Fruit fly (Drosophila melanogaster) whole organism, embryonic: ENCODE measurements around the gene CG17959.

ENCODE experiments used
- Aef1 ChIP-seq: fragments of 200-800 bp; sonication (Bioruptor generic); IDR thresholded peaks from 3 replicates; pipeline ENCODE4 v1.3.6; 2022; ENCODE audit warnings: missing biosample characterization, missing genetic modification characterization
- CG11247 ChIP-seq: fragments of 200-800 bp; sonication (Bioruptor generic); IDR thresholded peaks from 2 replicates; pipeline ENCODE4 v1.3.6; 2022; ENCODE audit warnings: missing biosample characterization, missing genetic modification characterization
- CG11560 ChIP-seq: fragments of 200-800 bp; sonication (Bioruptor generic); IDR thresholded peaks from 3 replicates; pipeline ENCODE4 v1.3.6; 2022; ENCODE audit warnings: missing biosample characterization, missing genetic modification characterization
- CG12071 ChIP-seq: fragments of 200-800 bp; sonication (Bioruptor generic); optimal IDR thresholded peaks from 3 replicates; lab custom pipeline; 2018; ENCODE audit warnings: missing biosample characterization, mild to moderate bottlenecking, missing genetic modification characterization
- CG12942 ChIP-seq: fragments of 200-800 bp; sonication (Bioruptor generic); optimal IDR thresholded peaks from 3 replicates; lab custom pipeline; 2016; ENCODE audit warnings: missing biosample characterization, missing genetic modification characterization
- CG1647 ChIP-seq: fragments of 200-800 bp; sonication (Bioruptor generic); optimal IDR thresholded peaks from 3 replicates; lab custom pipeline; 2016; ENCODE audit warnings: missing biosample characterization, missing genetic modification characterization
- CG17328 ChIP-seq: fragments of 200-800 bp; sonication (Bioruptor generic); IDR thresholded peaks from 2 replicates; pipeline ENCODE4 v1.3.6; 2022; ENCODE audit warnings: missing biosample characterization, missing genetic modification characterization
- CG18476 ChIP-seq: fragments of 200-800 bp; sonication (Bioruptor generic); optimal IDR thresholded peaks from 2 replicates; lab custom pipeline; 2016; ENCODE audit warnings: missing biosample characterization, mild to moderate bottlenecking, missing genetic modification characterization
- CG2129 ChIP-seq: fragments of 200-800 bp; sonication (Bioruptor generic); IDR thresholded peaks from 2 replicates; pipeline ENCODE4 v1.3.6; 2022; ENCODE audit warnings: missing biosample characterization, missing genetic modification characterization; ENCODE audit not compliant: partially characterized antibody
- CG2875 ChIP-seq: fragments of 200-800 bp; sonication (Bioruptor generic); optimal IDR thresholded peaks from 2 replicates; lab custom pipeline; 2017; ENCODE audit warnings: missing biosample characterization, mild to moderate bottlenecking, missing genetic modification characterization, missing genetic modification reagents
- CG3163 ChIP-seq: fragments of 200-800 bp; sonication (Bioruptor generic); optimal IDR thresholded peaks from 3 replicates; lab custom pipeline; 2016; ENCODE audit warnings: missing biosample characterization, missing genetic modification characterization
- CG34224 ChIP-seq: fragments of 200-800 bp; sonication (Bioruptor generic); IDR thresholded peaks from 3 replicates; pipeline ENCODE4 v1.3.6; 2022; ENCODE audit warnings: missing biosample characterization, missing genetic modification characterization; ENCODE audit not compliant: partially characterized antibody
- CG4617 ChIP-seq: fragments of 200-800 bp; sonication (Bioruptor generic); optimal IDR thresholded peaks from 3 replicates; lab custom pipeline; 2016; ENCODE audit warnings: missing biosample characterization, missing genetic modification characterization, borderline replicate concordance
- CG6254 ChIP-seq: fragments of 200-800 bp; sonication (Bioruptor generic); optimal IDR thresholded peaks from 3 replicates; lab custom pipeline; 2017; ENCODE audit warnings: mild to moderate bottlenecking, missing biosample characterization, missing genetic modification reagents, missing genetic modification characterization
- CG6272 ChIP-seq: fragments of 200-800 bp; sonication (Bioruptor generic); IDR thresholded peaks from 2 replicates; pipeline ENCODE4 v1.3.6; 2022; ENCODE audit warnings: missing biosample characterization, missing genetic modification characterization
- CG6791 ChIP-seq: fragments of 200-800 bp; sonication (Bioruptor generic); IDR thresholded peaks from 3 replicates; pipeline ENCODE4 v1.3.6; 2022; ENCODE audit warnings: missing biosample characterization, missing genetic modification characterization; ENCODE audit not compliant: partially characterized antibody
- CG7963 ChIP-seq: fragments of 200-800 bp; sonication (Bioruptor generic); IDR thresholded peaks from 3 replicates; pipeline ENCODE4 v1.3.6; 2022; ENCODE audit warnings: missing biosample characterization, missing genetic modification characterization; ENCODE audit not compliant: partially characterized antibody
- CG9817 ChIP-seq: fragments of 200-800 bp; sonication (Bioruptor generic); optimal IDR thresholded peaks from 2 replicates; lab custom pipeline; 2018; ENCODE audit warnings: missing biosample characterization, mild to moderate bottlenecking, missing genetic modification characterization, moderate library complexity
- Dad ChIP-seq: fragments of 200-800 bp; sonication (Bioruptor generic); optimal IDR thresholded peaks from 3 replicates; lab custom pipeline; 2016; ENCODE audit warnings: missing biosample characterization, missing genetic modification characterization
- Dbx ChIP-seq: fragments of 200-800 bp; sonication (Bioruptor generic); IDR thresholded peaks from 3 replicates; pipeline ENCODE4 v1.3.6; 2022; ENCODE audit warnings: missing biosample characterization, missing genetic modification characterization
- Elba2 ChIP-seq: fragments of 200-800 bp; sonication (Bioruptor generic); optimal IDR thresholded peaks from 3 replicates; lab custom pipeline; 2016; ENCODE audit warnings: missing biosample characterization, missing genetic modification characterization
- HmgD ChIP-seq: fragments of 200-800 bp; sonication (Bioruptor generic); optimal IDR thresholded peaks from 3 replicates; lab custom pipeline; 2016; ENCODE audit warnings: missing biosample characterization, missing genetic modification characterization
- Hmr ChIP-seq: fragments of 200-800 bp; sonication (Bioruptor generic); optimal IDR thresholded peaks from 3 replicates; lab custom pipeline; 2017; ENCODE audit warnings: mild to moderate bottlenecking, missing biosample characterization, missing genetic modification reagents, missing genetic modification characterization
- NC2α ChIP-seq: fragments of 200-800 bp; sonication (Bioruptor generic); optimal IDR thresholded peaks from 2 replicates; lab custom pipeline; 2016; ENCODE audit warnings: missing biosample characterization, missing genetic modification characterization
- Pdp1 ChIP-seq, 2 experiments: fragments of 200-800 bp; sonication (Bioruptor generic); optimal IDR thresholded peaks; 3 replicates each; lab custom pipeline; 2016; ENCODE audit warnings: missing biosample characterization in 2 of 2, missing genetic modification characterization in 2 of 2, mild to moderate bottlenecking in 1 of 2, moderate library complexity in 1 of 2
- Sox102F ChIP-seq: fragments of 200-800 bp; sonication (Bioruptor generic); optimal IDR thresholded peaks from 2 replicates; lab custom pipeline; 2018; ENCODE audit warnings: missing biosample characterization, mild to moderate bottlenecking, missing genetic modification characterization, moderate library complexity
- Trl ChIP-seq, 3 experiments: fragments of >200 bp in 2 of 3; fragments of 200-800 bp in 1 of 3; sonication (Bioruptor generic) in 1 of 3; optimal IDR thresholded peaks; 2 replicates in 1 of 3; 3 replicates in 2 of 3; lab custom pipeline; 2016 to 2017; ENCODE audit warnings: missing biosample characterization in 1 of 3, missing genetic modification characterization in 1 of 3
- btn ChIP-seq: fragments of 200-800 bp; sonication (Bioruptor generic); optimal IDR thresholded peaks from 2 replicates; lab custom pipeline; 2016; ENCODE audit warnings: missing biosample characterization, missing genetic modification characterization
- cas ChIP-seq: fragments of 200-800 bp; sonication (Bioruptor generic); IDR thresholded peaks from 2 replicates; pipeline ENCODE4 v1.3.6; 2022; ENCODE audit warnings: missing biosample characterization, missing genetic modification characterization
- hb ChIP-seq: fragments of 200-800 bp; sonication (Bioruptor generic); IDR thresholded peaks from 3 replicates; pipeline ENCODE4 v1.3.6; 2022; ENCODE audit warnings: missing biosample characterization, missing genetic modification characterization; ENCODE audit not compliant: partially characterized antibody
- lov ChIP-seq, 2 experiments: fragments of 200-800 bp in 1 of 2; fragments of >200 bp in 1 of 2; sonication (Bioruptor generic) in 1 of 2; IDR thresholded peaks in 1 of 2; optimal IDR thresholded peaks in 1 of 2; 2 replicates in 1 of 2; 3 replicates in 1 of 2; pipeline versions ENCODE4 v1.3.6 to Lab custom; 2017 to 2022; ENCODE audit warnings: missing biosample characterization in 1 of 2, missing genetic modification characterization in 1 of 2
- mld ChIP-seq: fragments of 200-800 bp; sonication (Bioruptor generic); IDR thresholded peaks from 3 replicates; pipeline ENCODE4 v1.3.6; 2022; ENCODE audit warnings: missing biosample characterization, missing genetic modification characterization; ENCODE audit not compliant: partially characterized antibody
- pnt ChIP-seq: fragments of 200-800 bp; sonication (Bioruptor generic); optimal IDR thresholded peaks from 3 replicates; lab custom pipeline; 2016; ENCODE audit warnings: missing biosample characterization, missing genetic modification characterization
- prd ChIP-seq, 3 experiments: fragments of >200 bp in 2 of 3; fragments of 200-800 bp in 1 of 3; sonication (Bioruptor generic) in 1 of 3; optimal IDR thresholded peaks in 2 of 3; IDR thresholded peaks in 1 of 3; 2 replicates in 2 of 3; 3 replicates in 1 of 3; pipeline versions ENCODE4 v1.3.6 to Lab custom; 2017 to 2022; ENCODE audit warnings: missing biosample characterization in 1 of 3, missing genetic modification characterization in 1 of 3
- rib ChIP-seq: fragments of 200-800 bp; sonication (Bioruptor generic); IDR thresholded peaks from 2 replicates; pipeline ENCODE4 v1.3.6; 2022; ENCODE audit warnings: missing biosample characterization, missing genetic modification characterization
- so ChIP-seq: fragments of 200-800 bp; sonication (Bioruptor generic); IDR thresholded peaks from 3 replicates; pipeline ENCODE4 v1.3.6; 2022; ENCODE audit warnings: missing biosample characterization, missing genetic modification characterization
- toy ChIP-seq: fragments of 200-800 bp; sonication (Bioruptor generic); IDR thresholded peaks from 2 replicates; pipeline ENCODE4 v1.3.6; 2022; ENCODE audit warnings: missing biosample characterization, missing genetic modification characterization
- trh ChIP-seq: fragments of 200-800 bp; sonication (Bioruptor generic); optimal IDR thresholded peaks from 2 replicates; lab custom pipeline; 2016; ENCODE audit warnings: missing biosample characterization, missing genetic modification characterization

Gene CG17959

dm6 chrX:2929496-2929895 is 17.4 kb upstream of the CG17959 start, which contains the start of gene CG32793:
Gene CG32793, plus strand, starts transcription at chrX:2929796.
- TF ChIP-seq mld (GFP tag; lab: Robert Waterston, UW), result no peak
- TF ChIP-seq Trl (optimal IDR thresholded peaks at IDR 0.05; lab: Kevin White, UChicago), result peak in 1 of 2 experiments; percentile 35
- TF ChIP-seq Trl (GFP tag; optimal IDR thresholded peaks at IDR 0.05; lab: Kevin White, UChicago), result no peak

- TF ChIP-seq CG6791 (no peak), Elba2 (GFP tag; lab: Kevin White, UChicago) (no peak), lov (optimal IDR thresholded peaks at IDR 0.05; lab: Kevin White, UChicago) (no peak), lov (GFP tag; IDR thresholded peaks at IDR 0.05; lab: Robert Waterston, UW) (no peak), HmgD (GFP tag; lab: Kevin White, UChicago) (no peak)
Observed at dm6 chrX:2934827-2935226, 12.1 kb upstream of the CG17959 start, which contains the start of gene CG3592. Gene CG3592, plus strand, starts transcription at chrX:2935127.

- TF ChIP-seq Sox102F (no peak), CG11247 (GFP tag; lab: Robert Waterston, UW) (no peak), CG11560 (no peak), btn (no peak), CG1647 (GFP tag; lab: Kevin White, UChicago) (no peak), cas (GFP tag; lab: Robert Waterston, UW) (no peak), hb (GFP tag; lab: Robert Waterston, UW) (no peak), rib (GFP tag; lab: Robert Waterston, UW) (no peak), CG18476 (GFP tag; lab: Kevin White, UChicago) (no peak), pnt (GFP tag; lab: Kevin White, UChicago) (no peak), Hmr (GFP tag; lab: Kevin White, UChicago) (no peak), CG34224 (GFP tag; lab: Robert Waterston, UW) (no peak), Dbx (GFP tag; lab: Robert Waterston, UW) (no peak)
Observed at dm6 chrX:2936727-2937126, 10.2 kb upstream of the CG17959 start, which contains the start of gene CG3598. Gene CG3598, plus strand, starts transcription at chrX:2937027.

dm6 chrX:2938556-2938955 is 8.3 kb upstream of the CG17959 start, which contains the start of gene CG14420:
Gene CG14420, plus strand, starts transcription at chrX:2938856.
- TF ChIP-seq toy (GFP tag; lab: Robert Waterston, UW), result no peak
- TF ChIP-seq Pdp1 (GFP tag; optimal IDR thresholded peaks at IDR 0.05; lab: Kevin White, UChicago), result no peak
- no peak for TF ChIP-seq prd (optimal IDR thresholded peaks at IDR 0.05; lab: Kevin White, UChicago)
- TF ChIP-seq prd (GFP tag; IDR thresholded peaks at IDR 0.05; lab: Robert Waterston, UW), result no peak
- TF ChIP-seq CG12942, result no peak
- no peak for TF ChIP-seq Aef1 (GFP tag; lab: Robert Waterston, UW)
- TF ChIP-seq Dad (GFP tag; lab: Kevin White, UChicago), result no peak
- TF ChIP-seq CG12071 (GFP tag; lab: Kevin White, UChicago), result no peak
- TF ChIP-seq CG6254 (GFP tag; lab: Kevin White, UChicago), result no peak
- TF ChIP-seq CG2129 (GFP tag; lab: Robert Waterston, UW), result no peak
- no peak for TF ChIP-seq CG6272 (GFP tag; lab: Robert Waterston, UW)
- no peak for TF ChIP-seq NC2α (GFP tag; lab: Kevin White, UChicago)
- TF ChIP-seq CG7963 (GFP tag; lab: Robert Waterston, UW), result no peak
- TF ChIP-seq CG9817 (tag; lab: Kevin White, UChicago), result no peak
- no peak for TF ChIP-seq CG3163 (GFP tag; lab: Kevin White, UChicago)
- no peak for TF ChIP-seq CG2875
- TF ChIP-seq trh (GFP tag; lab: Kevin White, UChicago), result no peak
- TF ChIP-seq so (GFP tag; lab: Robert Waterston, UW), result no peak
- TF ChIP-seq CG17328, result no peak
- no peak for TF ChIP-seq CG4617
